Fruit fly (Drosophila melanogaster): Measurements from ENCODE around the gene RhoL.

RhoL gene

DNA sequence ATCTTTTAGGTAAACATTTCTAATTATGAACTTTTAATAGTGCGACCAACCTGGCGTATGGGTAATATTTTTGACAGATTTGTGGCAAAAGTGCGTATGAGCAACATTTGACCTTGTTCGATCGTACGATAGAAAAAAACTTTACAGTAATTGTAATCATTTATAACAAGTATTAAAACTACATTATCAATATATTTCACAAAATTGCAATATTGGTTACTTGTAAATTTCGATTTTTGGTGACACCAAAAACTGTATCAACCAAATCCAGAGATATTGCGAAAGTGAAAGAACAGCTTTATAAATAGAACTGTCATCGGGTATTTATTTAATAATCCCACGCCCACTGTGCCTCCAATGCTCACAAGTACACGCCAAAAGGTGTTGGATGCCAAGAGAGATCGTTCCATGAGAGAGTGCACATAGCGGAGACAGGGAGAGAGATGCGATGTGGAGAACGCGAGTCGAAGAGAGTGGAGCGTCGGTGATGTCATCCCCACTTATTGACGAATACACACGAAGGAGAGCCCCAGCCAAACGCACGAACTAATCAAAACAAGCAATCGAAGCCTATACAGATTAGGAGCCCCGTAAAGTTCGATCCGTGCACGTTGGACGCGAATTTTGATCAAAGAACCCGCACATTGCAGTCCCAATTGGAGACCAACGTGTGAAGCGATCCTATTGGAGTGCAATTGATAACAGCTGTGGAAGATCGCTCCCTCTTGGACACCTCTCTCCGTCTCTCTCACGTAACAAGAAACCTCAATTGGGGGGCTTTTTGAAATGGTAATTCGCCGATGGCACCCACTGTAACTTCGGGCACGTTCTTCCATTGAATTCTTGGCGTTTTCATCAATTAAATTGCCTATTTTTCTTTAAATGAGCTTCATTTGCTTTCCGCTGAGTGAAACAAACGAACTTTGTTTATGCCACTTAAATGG lies 31.1 kb upstream of the RhoL start (continued):
- peak; percentile 40 to 78 for TF ChIP-seq insv (GFP tag; optimal IDR thresholded peaks at IDR 0.05)
- TF ChIP-seq Hey (tag; optimal IDR thresholded peaks at IDR 0.05), result peak; percentile 65
- peak; percentile 97 for TF ChIP-seq CG13775 (GFP tag; optimal IDR thresholded peaks at IDR 0.05)
- no peak for TF ChIP-seq amos (GFP tag; IDR thresholded peaks at IDR 0.05; ENCODE audit: partially characterized antibody)
- TF ChIP-seq prd (optimal IDR thresholded peaks at IDR 0.05), result no peak
- peak; percentile 90 for TF ChIP-seq prd (GFP tag; IDR thresholded peaks at IDR 0.05)
- peak; percentile 95 for TF ChIP-seq CG10654 (GFP tag; optimal IDR thresholded peaks at IDR 0.05)
- peak; percentile 27 for TF ChIP-seq pfk (GFP tag; optimal IDR thresholded peaks at IDR 0.05)
- TF ChIP-seq Drgx (GFP tag; IDR thresholded peaks at IDR 0.05), result peak; percentile 91
- TF ChIP-seq CG2875 (GFP tag; optimal IDR thresholded peaks at IDR 0.05), result peak; percentile 96
- peak; percentile 89 for TF ChIP-seq chn (GFP tag; optimal IDR thresholded peaks at IDR 0.05)
- TF ChIP-seq Med (GFP tag), result peak; percentile 97
- TF ChIP-seq CG8924 (tag; optimal IDR thresholded peaks at IDR 0.05), result peak; percentile 98
- peak; percentile 41; the same call in 1 of the 2 replicates for TF ChIP-seq dati (GFP tag; IDR thresholded peaks at IDR 0.05)
- 0 out of 2 replicates have a peak, but pooled peaks have one; percentile 22 for TF ChIP-seq Scr (GFP tag; IDR thresholded peaks at IDR 0.05; ENCODE audit: partially characterized antibody)
- peak; percentile 61 for TF ChIP-seq cas (GFP tag; IDR thresholded peaks at IDR 0.05)
- TF ChIP-seq tin (GFP tag; optimal IDR thresholded peaks at IDR 0.05), result peak; percentile 94
- peak; percentile 97 for TF ChIP-seq CG2120 (GFP tag; optimal IDR thresholded peaks at IDR 0.05)
- peak; percentile 41 for TF ChIP-seq Sry-δ (GFP tag; optimal IDR thresholded peaks at IDR 0.05)
- peak; percentile 50; the same call in 1 of the 2 replicates for TF ChIP-seq CG1024 (GFP tag; IDR thresholded peaks at IDR 0.05)
- TF ChIP-seq Awh (GFP tag; IDR thresholded peaks at IDR 0.05), result peak; percentile 66; the same call in 1 of the 2 replicates
- peak; percentile 86 for TF ChIP-seq al (GFP tag; IDR thresholded peaks at IDR 0.05)
- TF ChIP-seq CG1233 (GFP tag; optimal IDR thresholded peaks at IDR 0.05), result peak; percentile 96
- peak; percentile 79; the same call in 2 of the 3 replicates for TF ChIP-seq H15 (GFP tag; IDR thresholded peaks at IDR 0.05)
- TF ChIP-seq CG8359 (GFP tag; optimal IDR thresholded peaks at IDR 0.05; ENCODE audit: borderline replicate concordance), result peak; percentile 87
- TF ChIP-seq CG31365 (tag; optimal IDR thresholded peaks at IDR 0.05), result peak; percentile 74
- peak; percentile 78 for TF ChIP-seq CG4282 (GFP tag; optimal IDR thresholded peaks at IDR 0.05)
- peak; percentile 86 for TF ChIP-seq CG11456 (GFP tag; IDR thresholded peaks at IDR 0.05)
- TF ChIP-seq pho (GFP tag; optimal IDR thresholded peaks at IDR 0.05), result peak; percentile 95
- TF ChIP-seq Ets97D (GFP tag; optimal IDR thresholded peaks at IDR 0.05), result peak; percentile 74
- TF ChIP-seq gsb-n (tag; optimal IDR thresholded peaks at IDR 0.05), result peak; percentile 91
- TF ChIP-seq CG11398 (GFP tag; optimal IDR thresholded peaks at IDR 0.05), result peak; percentile 84
- 0 out of 2 replicates have a peak, but pooled peaks have one; percentile 41 for TF ChIP-seq CG4360 (GFP tag; IDR thresholded peaks at IDR 0.05)
- TF ChIP-seq jumu (GFP tag; optimal IDR thresholded peaks at IDR 0.05), result peak; percentile 94
- TF ChIP-seq CG33557 (GFP tag; optimal IDR thresholded peaks at IDR 0.05), result peak; percentile 84
- peak; percentile 84 for TF ChIP-seq slou (GFP tag; optimal IDR thresholded peaks at IDR 0.05)
- peak; percentile 83 for TF ChIP-seq CrebB (tag; optimal IDR thresholded peaks at IDR 0.05)
- peak; percentile 89 for TF ChIP-seq Blimp-1 (GFP tag; optimal IDR thresholded peaks at IDR 0.05)
- peak; percentile 94 to 95 for TF ChIP-seq dpn (GFP tag; optimal IDR thresholded peaks at IDR 0.05)
- TF ChIP-seq CG15514 (GFP tag; optimal IDR thresholded peaks at IDR 0.05), result peak; percentile 83
- peak; percentile 93 for TF ChIP-seq sug (tag; optimal IDR thresholded peaks at IDR 0.05)
- peak; percentile 96 for TF ChIP-seq lilli (GFP tag; optimal IDR thresholded peaks at IDR 0.05)
- 0 out of 3 replicates have a peak, but pooled peaks have one; percentile 28 for TF ChIP-seq vnd (GFP tag; IDR thresholded peaks at IDR 0.05; ENCODE audit: partially characterized antibody)
- TF ChIP-seq CG17568 (GFP tag; optimal IDR thresholded peaks at IDR 0.05), result peak; percentile 87
- peak; percentile 91 for TF ChIP-seq salm (tag; optimal IDR thresholded peaks at IDR 0.05)
- peak; percentile 80 for TF ChIP-seq btn (GFP tag; optimal IDR thresholded peaks at IDR 0.05)
- TF ChIP-seq fd3F (GFP tag; optimal IDR thresholded peaks at IDR 0.05), result peak; percentile 94
- TF ChIP-seq nau (GFP tag; optimal IDR thresholded peaks at IDR 0.05), result peak; percentile 98
